Fruit fly (Drosophila melanogaster) Kc167 (cell line): ENCODE data around the gene Kif19A.

ENCODE experiments used
- Myc ChIP-seq: fragments of >200 bp; optimal IDR thresholded peaks from 2 replicates; lab custom pipeline; 2017; ENCODE audit warnings: missing external identifiers
- Sin3A ChIP-seq: fragments of >200 bp; optimal IDR thresholded peaks from 2 replicates; lab custom pipeline; 2018; ENCODE audit warnings: missing external identifiers
- h ChIP-seq: fragments of >200 bp; optimal IDR thresholded peaks from 3 replicates; lab custom pipeline; 2018; ENCODE audit warnings: missing external identifiers
- insv ChIP-seq: fragments of >200 bp; optimal IDR thresholded peaks from 3 replicates; lab custom pipeline; 2018; ENCODE audit warnings: missing external identifiers
- psq ChIP-seq: fragments of >200 bp; optimal IDR thresholded peaks from 2 replicates; lab custom pipeline; 2017; ENCODE audit warnings: missing external identifiers
- ttk ChIP-seq: sonication (Bioruptor generic); optimal IDR thresholded peaks from 2 replicates; lab custom pipeline; 2017; ENCODE audit warnings: missing external identifiers

The Kif19A gene

DNA sequence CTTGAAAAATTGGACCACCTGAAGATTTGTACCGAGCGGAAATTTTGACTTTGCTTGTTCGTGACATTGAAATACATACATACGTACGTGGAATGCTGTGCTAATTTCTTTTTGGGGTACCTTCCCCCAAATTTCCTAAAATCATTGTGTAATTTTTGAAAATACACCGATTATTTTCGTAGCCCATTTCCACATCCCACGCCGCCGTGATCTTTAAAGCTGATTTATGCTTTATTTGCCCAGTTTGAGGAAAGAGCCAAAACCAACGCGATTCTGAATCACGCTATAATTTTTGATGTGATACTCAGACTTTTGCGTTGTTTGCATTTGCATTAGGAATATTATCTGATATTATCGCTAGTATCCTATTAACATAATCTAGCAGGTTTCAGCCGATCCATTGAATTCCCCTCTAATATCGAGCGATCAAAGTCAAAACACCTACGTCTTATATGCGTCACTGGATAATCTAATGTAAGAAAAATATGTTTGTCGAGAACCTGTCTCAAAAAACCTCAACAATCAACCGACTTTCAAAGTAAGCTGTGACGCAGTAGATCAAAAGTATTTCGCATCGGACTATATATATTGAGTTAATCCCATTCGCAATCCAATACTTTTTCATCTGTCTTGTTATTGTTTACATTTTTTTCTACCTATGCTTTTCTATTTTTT, 55.2 kb downstream of the Kif19A start:
- TF ChIP-seq Myc (no peak), ttk (lab: Kevin White, UChicago) (no peak), Sin3A (lab: Kevin White, UChicago) (no peak), h (lab: Kevin White, UChicago) (no peak), insv (lab: Kevin White, UChicago) (no peak), psq (lab: Kevin White, UChicago) (no peak)
